Worm (Caenorhabditis elegans) whole organism, early embryonic: ENCODE measurements around the gene T09F5.1.

Experiments
- B0310.2 ChIP-seq: sonication (generic microtip); optimal IDR thresholded peaks from 2 replicates; lab custom pipeline; 2016; ENCODE audit warnings: mild to moderate bottlenecking, missing genetic modification characterization, missing compliant biosample characterization
- F13C5.2 ChIP-seq: sonication (generic microtip); optimal IDR thresholded peaks from 2 replicates; lab custom pipeline; 2017; ENCODE audit warnings: mild to moderate bottlenecking, missing genetic modification characterization, inconsistent platforms, missing compliant biosample characterization
- ama-1 ChIP-seq: fragments of 150-350 bp; optimal IDR thresholded peaks from 2 replicates; lab custom pipeline; 2014
- ceh-13 ChIP-seq: fragments of 200-800 bp; sonication (Bioruptor generic); optimal IDR thresholded peaks from 2 replicates; lab custom pipeline; 2018; ENCODE audit warnings: mild to moderate bottlenecking, missing genetic modification characterization, missing compliant biosample characterization
- ceh-36 ChIP-seq: sonication (generic microtip); optimal IDR thresholded peaks from 2 replicates; lab custom pipeline; 2016; ENCODE audit warnings: missing genetic modification characterization, inconsistent platforms, missing compliant biosample characterization
- ets-7 ChIP-seq: sonication (generic microtip); optimal IDR thresholded peaks from 2 replicates; lab custom pipeline; 2016; ENCODE audit warnings: missing genotype, missing genetic modification characterization, missing compliant biosample characterization
- flt-1 ChIP-seq: fragments of 200-800 bp; sonication (Bioruptor generic); IDR thresholded peaks from 2 replicates; pipeline ENCODE4 v1.3.6; 2022; ENCODE audit warnings: missing genetic modification characterization, missing compliant biosample characterization
- hmbx-1 ChIP-seq: sonication (generic microtip); optimal IDR thresholded peaks from 2 replicates; lab custom pipeline; 2016; ENCODE audit warnings: mild to moderate bottlenecking, missing genetic modification characterization, missing compliant biosample characterization
- hmg-4 ChIP-seq: fragments of 200-800 bp; sonication (Bioruptor generic); optimal IDR thresholded peaks from 2 replicates; lab custom pipeline; 2018; ENCODE audit warnings: mild to moderate bottlenecking, missing genetic modification characterization, missing compliant biosample characterization
- hnd-1 ChIP-seq: sonication (generic microtip); optimal IDR thresholded peaks from 2 replicates; lab custom pipeline; 2016; ENCODE audit warnings: missing genetic modification characterization, missing compliant biosample characterization
- pes-1 ChIP-seq: fragments of 200-800 bp; sonication (Bioruptor generic); IDR thresholded peaks from 2 replicates; pipeline ENCODE4 v1.3.6; 2022; ENCODE audit warnings: missing genetic modification reagents, missing genetic modification characterization, missing compliant biosample characterization
- scrt-1 ChIP-seq: fragments of 200-800 bp; sonication (Bioruptor generic); IDR thresholded peaks from 2 replicates; pipeline ENCODE4 v1.3.6; 2022; ENCODE audit warnings: missing genetic modification characterization, missing compliant biosample characterization
- tbx-11 ChIP-seq: fragments of 200-800 bp; sonication (Bioruptor generic); IDR thresholded peaks from 2 replicates; pipeline ENCODE4 v1.3.6; 2022; ENCODE audit warnings: missing genetic modification characterization, missing compliant biosample characterization
- tra-4 ChIP-seq: sonication (generic microtip); optimal IDR thresholded peaks from 2 replicates; lab custom pipeline; 2017; ENCODE audit warnings: missing genetic modification characterization, missing compliant biosample characterization

ce11 chrV:15148800-15149199 lies at the start of gene T09F5.1:
- TF ChIP-seq ceh-13 (GFP tag; lab: Kevin White, UChicago) (no peak), pes-1 (no peak), ama-1 (no peak), tra-4 (tag; lab: Kevin White, UChicago) (no peak), flt-1 (GFP tag; lab: Robert Waterston, UW) (no peak), hmbx-1 (tag; lab: Kevin White, UChicago) (no peak), tbx-11 (GFP tag; lab: Robert Waterston, UW) (no peak), ets-7 (tag; lab: Kevin White, UChicago) (no peak), hnd-1 (no peak), F13C5.2 (no peak), hmg-4 (GFP tag; lab: Kevin White, UChicago) (no peak), ceh-36 (tag; lab: Kevin White, UChicago) (no peak), B0310.2 (tag; lab: Kevin White, UChicago) (no peak), scrt-1 (GFP tag; lab: Robert Waterston, UW) (no peak)
